Worm (Caenorhabditis elegans) whole organism, young adult: ENCODE measurements around the gene srh-293.

Source experiments
- F37B4.10 ChIP-seq: fragments of 200-800 bp; sonication (Bioruptor generic); IDR thresholded peaks from 2 replicates; pipeline ENCODE4 v1.3.6; 2022; ENCODE audit warnings: missing genetic modification characterization, missing compliant biosample characterization
- F49E8.2 ChIP-seq: sonication (generic microtip); optimal IDR thresholded peaks from 3 replicates; lab custom pipeline; 2017; ENCODE audit warnings: missing genetic modification characterization, mild to moderate bottlenecking, missing compliant biosample characterization, antibody characterized with exemption, moderate library complexity; ENCODE audit not compliant: insufficient read depth
- F52B5.7 ChIP-seq: sonication (generic microtip); optimal IDR thresholded peaks from 2 replicates; lab custom pipeline; 2016; ENCODE audit warnings: mild to moderate bottlenecking, missing genetic modification characterization, missing compliant biosample characterization
- K11D2.4 ChIP-seq: fragments of 200-800 bp; sonication (Bioruptor generic); IDR thresholded peaks from 2 replicates; pipeline ENCODE4 v1.3.6; 2022; ENCODE audit warnings: missing genetic modification reagents, missing genetic modification characterization, missing compliant biosample characterization
- K12H6.12 ChIP-seq: fragments of 200-800 bp; sonication (Bioruptor generic); optimal IDR thresholded peaks from 2 replicates; lab custom pipeline; 2018; ENCODE audit warnings: mild to moderate bottlenecking, missing genetic modification characterization, missing compliant biosample characterization
- T26A5.8 ChIP-seq: sonication (generic microtip); optimal IDR thresholded peaks from 2 replicates; lab custom pipeline; 2016; ENCODE audit warnings: missing genetic modification characterization, missing compliant biosample characterization
- Y56A3A.18 ChIP-seq: fragments of 200-800 bp; sonication (Bioruptor generic); IDR thresholded peaks from 2 replicates; pipeline ENCODE4 v1.3.6; 2022; ENCODE audit warnings: missing genetic modification reagents, missing genetic modification characterization, missing compliant biosample characterization
- Y79H2A.3 ChIP-seq: fragments of 200-800 bp; sonication (Bioruptor generic); conservative IDR thresholded peaks from 2 replicates; pipeline ENCODE4 v1.3.6; 2022; ENCODE audit warnings: missing genetic modification reagents, missing genetic modification characterization, missing compliant biosample characterization
- Y95B8A.8 ChIP-seq: fragments of 200-800 bp; sonication (Bioruptor generic); IDR thresholded peaks from 2 replicates; pipeline ENCODE4 v1.3.6; 2022; ENCODE audit warnings: missing genetic modification reagents, missing genetic modification characterization, missing compliant biosample characterization
- ama-1 ChIP-seq, 3 experiments: fragments of 150-350 bp in 1 of 3; sonication (generic microtip) in 2 of 3; optimal IDR thresholded peaks; 2 replicates each; lab custom pipeline; 2014 to 2018; ENCODE audit warnings: missing biosample characterization in 2 of 3, missing genetic modification characterization in 2 of 3, missing genetic modification reagents in 2 of 3
- aptf-3 ChIP-seq: fragments of 200-800 bp; sonication (Bioruptor generic); IDR thresholded peaks from 2 replicates; pipeline ENCODE4 v1.3.6; 2022; ENCODE audit warnings: missing genetic modification characterization, missing compliant biosample characterization
- attf-5 ChIP-seq: fragments of 200-800 bp; sonication (Bioruptor generic); optimal IDR thresholded peaks from 2 replicates; lab custom pipeline; 2018; ENCODE audit warnings: mild to moderate bottlenecking, missing genetic modification characterization, missing compliant biosample characterization
- ccch-3 ChIP-seq: fragments of 200-800 bp; sonication (Bioruptor generic); optimal IDR thresholded peaks from 2 replicates; lab custom pipeline; 2018; ENCODE audit warnings: mild to moderate bottlenecking, missing genetic modification characterization, missing compliant biosample characterization
- cebp-1 ChIP-seq, 2 experiments: fragments of 200-800 bp in 1 of 2; sonication (Bioruptor generic) in 1 of 2; sonication (generic microtip) in 1 of 2; IDR thresholded peaks in 1 of 2; optimal IDR thresholded peaks in 1 of 2; 2 replicates each; pipeline versions ENCODE4 v1.3.6 to Lab custom; 2017 to 2022; ENCODE audit warnings: missing compliant biosample characterization in 2 of 2, missing genetic modification characterization in 2 of 2, mild to moderate bottlenecking in 1 of 2, missing genetic modification reagents in 1 of 2, moderate library complexity in 1 of 2
- ceh-58 ChIP-seq: fragments of 200-800 bp; sonication (Bioruptor generic); IDR thresholded peaks from 2 replicates; pipeline ENCODE4 v1.3.6; 2022; ENCODE audit warnings: missing genetic modification characterization, missing compliant biosample characterization
- ceh-79 ChIP-seq: sonication (generic microtip); optimal IDR thresholded peaks from 2 replicates; lab custom pipeline; 2017; ENCODE audit warnings: mild to moderate bottlenecking, missing genetic modification characterization, missing compliant biosample characterization
- ceh-91 ChIP-seq: fragments of 200-800 bp; sonication (Bioruptor generic); IDR thresholded peaks from 2 replicates; pipeline ENCODE4 v1.3.6; 2022; ENCODE audit warnings: missing genetic modification reagents, missing genetic modification characterization, missing compliant biosample characterization
- die-1 ChIP-seq: sonication (generic microtip); optimal IDR thresholded peaks from 2 replicates; lab custom pipeline; 2016; ENCODE audit warnings: missing genotype, mild to moderate bottlenecking, missing genetic modification characterization, missing compliant biosample characterization
- egl-18 ChIP-seq: fragments of 200-800 bp; sonication (Bioruptor generic); IDR thresholded peaks from 2 replicates; pipeline ENCODE4 v1.3.6; 2022; ENCODE audit warnings: missing genetic modification reagents, missing genetic modification characterization, missing compliant biosample characterization
- gei-17 ChIP-seq: fragments of 200-800 bp; sonication (Bioruptor generic); optimal IDR thresholded peaks from 2 replicates; lab custom pipeline; 2018; ENCODE audit warnings: mild to moderate bottlenecking, missing genetic modification characterization, missing compliant biosample characterization
- him-1 ChIP-seq: sonication (generic microtip); optimal IDR thresholded peaks from 2 replicates; lab custom pipeline; 2016; ENCODE audit warnings: missing genotype, missing genetic modification reagents, missing genetic modification characterization, missing compliant biosample characterization
- lag-1 ChIP-seq: fragments of 200-800 bp; sonication (Bioruptor generic); IDR thresholded peaks from 2 replicates; pipeline ENCODE4 v1.3.6; 2022; ENCODE audit warnings: missing genetic modification reagents, missing genetic modification characterization, missing compliant biosample characterization
- let-526 ChIP-seq: fragments of 200-800 bp; sonication (Bioruptor generic); IDR thresholded peaks from 2 replicates; pipeline ENCODE4 v1.3.6; 2022; ENCODE audit warnings: missing genetic modification reagents, missing genetic modification characterization, missing compliant biosample characterization
- let-607 ChIP-seq, 2 experiments: fragments of 200-800 bp in 1 of 2; sonication (Bioruptor generic) in 1 of 2; sonication (generic microtip) in 1 of 2; optimal IDR thresholded peaks; 2 replicates each; lab custom pipeline; 2016 to 2018; ENCODE audit warnings: mild to moderate bottlenecking in 2 of 2, missing compliant biosample characterization in 2 of 2, missing genetic modification characterization in 2 of 2, moderate library complexity in 2 of 2, missing genotype in 1 of 2
- lin-35 ChIP-seq, 3 experiments: fragments of 150-350 bp in 2 of 3; sonication (generic microtip) in 1 of 3; optimal IDR thresholded peaks; 2 replicates each; lab custom pipeline; 2014 to 2018; ENCODE audit warnings: missing biosample characterization in 3 of 3, missing genetic modification characterization in 3 of 3, missing genetic modification reagents in 3 of 3
- lir-1 ChIP-seq: fragments of 200-800 bp; sonication (Bioruptor generic); conservative IDR thresholded peaks from 2 replicates; pipeline ENCODE4 v1.3.6; 2022; ENCODE audit warnings: missing genetic modification reagents, missing genetic modification characterization, missing compliant biosample characterization
- madf-10 ChIP-seq: sonication (generic microtip); optimal IDR thresholded peaks from 2 replicates; lab custom pipeline; 2016; ENCODE audit warnings: mild to moderate bottlenecking, missing genetic modification characterization, missing compliant biosample characterization
- madf-8 ChIP-seq: fragments of 200-800 bp; sonication (Bioruptor generic); conservative IDR thresholded peaks from 2 replicates; pipeline ENCODE4 v1.3.6; 2022; ENCODE audit warnings: missing genetic modification reagents, missing genetic modification characterization, missing compliant biosample characterization
- mes-4 ChIP-seq: sonication (generic microtip); optimal IDR thresholded peaks from 2 replicates; lab custom pipeline; 2016; ENCODE audit warnings: missing genotype, missing genetic modification characterization, missing compliant biosample characterization
- nfya-2 ChIP-seq: fragments of 200-800 bp; sonication (Bioruptor generic); IDR thresholded peaks from 2 replicates; pipeline ENCODE4 v1.3.6; 2022; ENCODE audit warnings: missing genetic modification reagents, missing genetic modification characterization, missing compliant biosample characterization
- nhr-179 ChIP-seq: sonication (generic microtip); optimal IDR thresholded peaks from 2 replicates; lab custom pipeline; 2016; ENCODE audit warnings: mild to moderate bottlenecking, missing genetic modification characterization, missing compliant biosample characterization
- nhr-90 ChIP-seq: sonication (generic microtip); optimal IDR thresholded peaks from 2 replicates; lab custom pipeline; 2016; ENCODE audit warnings: missing genotype, mild to moderate bottlenecking, missing genetic modification characterization, missing compliant biosample characterization
- rcor-1 ChIP-seq: fragments of 200-800 bp; sonication (Bioruptor generic); IDR thresholded peaks from 2 replicates; pipeline ENCODE4 v1.3.6; 2022; ENCODE audit warnings: missing genetic modification reagents, missing genetic modification characterization, missing compliant biosample characterization
- rpc-1 ChIP-seq, 2 experiments: fragments of 150-350 bp in 1 of 2; sonication (generic microtip) in 1 of 2; optimal IDR thresholded peaks; 2 replicates each; lab custom pipeline; 2014 to 2018; ENCODE audit warnings: missing biosample characterization in 1 of 2, missing genetic modification characterization in 1 of 2, missing genetic modification reagents in 1 of 2, missing genotype in 1 of 2
- sdz-38 ChIP-seq: sonication (generic microtip); optimal IDR thresholded peaks from 2 replicates; lab custom pipeline; 2016; ENCODE audit warnings: missing genotype, missing genetic modification characterization, missing compliant biosample characterization
- snpc-1.1 ChIP-seq: sonication (generic microtip); optimal IDR thresholded peaks from 2 replicates; lab custom pipeline; 2017; ENCODE audit warnings: missing genetic modification characterization, mild to moderate bottlenecking, missing compliant biosample characterization, antibody characterized with exemption, moderate library complexity, missing genotype, missing genetic modification reagents; ENCODE audit not compliant: insufficient read depth
- snpc-3.4 ChIP-seq: sonication (generic microtip); optimal IDR thresholded peaks from 2 replicates; lab custom pipeline; 2017; ENCODE audit warnings: missing genetic modification characterization, mild to moderate bottlenecking, missing compliant biosample characterization, antibody characterized with exemption, moderate library complexity, missing genotype, missing genetic modification reagents
- snpc-4 ChIP-seq, 5 experiments: fragments of 150-350 bp in 1 of 5; sonication (generic microtip) in 4 of 5; optimal IDR thresholded peaks; 2 replicates each; lab custom pipeline; 2014 to 2018; ENCODE audit warnings: missing genetic modification characterization in 5 of 5, missing biosample characterization in 3 of 5, antibody characterized with exemption in 2 of 5, mild to moderate bottlenecking in 2 of 5, missing compliant biosample characterization in 2 of 5, missing genotype in 2 of 5, moderate library complexity in 2 of 5, missing genetic modification reagents in 1 of 5
- somi-1 ChIP-seq: fragments of 200-800 bp; sonication (Bioruptor generic); optimal IDR thresholded peaks from 2 replicates; lab custom pipeline; 2018; ENCODE audit warnings: mild to moderate bottlenecking, missing genetic modification characterization, missing compliant biosample characterization
- tbp1 ChIP-seq: fragments of 200-800 bp; sonication (Bioruptor generic); optimal IDR thresholded peaks from 2 replicates; lab custom pipeline; 2018; ENCODE audit warnings: mild to moderate bottlenecking, missing genetic modification characterization, missing compliant biosample characterization
- ztf-28 ChIP-seq: fragments of 200-800 bp; sonication (Bioruptor generic); IDR thresholded peaks from 2 replicates; pipeline ENCODE4 v1.3.6; 2022; ENCODE audit warnings: missing genetic modification reagents, missing genetic modification characterization, missing compliant biosample characterization

srh-293 gene

DNA sequence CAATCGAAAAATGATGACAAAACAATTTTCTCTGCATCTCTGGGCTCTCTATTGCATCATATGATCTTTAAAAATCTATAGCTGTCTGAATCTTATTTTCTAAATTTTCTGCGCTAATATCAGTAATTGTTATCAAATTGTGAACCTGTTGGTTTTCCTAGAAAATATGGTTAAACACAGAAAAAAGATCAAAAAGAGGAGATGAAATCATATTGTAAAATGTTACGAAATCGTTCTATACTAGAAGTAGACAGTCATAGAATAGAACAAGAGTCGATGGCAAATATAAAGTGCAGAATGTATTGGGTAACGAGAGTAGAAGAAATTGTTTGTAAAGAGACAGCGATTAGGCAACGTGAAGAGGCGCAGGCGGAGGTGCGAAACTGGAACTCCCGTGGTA is 14.8 kb downstream of the srh-293 start (continued):
- TF ChIP-seq aptf-3 (GFP tag; lab: Robert Waterston, UW) (no peak), snpc-4 (GFP tag; optimal IDR thresholded peaks at IDR 0.05; lab: Kevin White, UChicago) (no peak), snpc-4 (tag; optimal IDR thresholded peaks at IDR 0.05; lab: Kevin White, UChicago) (peak in 1 of 4 experiments; percentile 11), rpc-1 (optimal IDR thresholded peaks at IDR 0.05; lab: Kevin White, UChicago) (no peak), rpc-1 (tag; optimal IDR thresholded peaks at IDR 0.05; lab: Kevin White, UChicago) (no peak)

ce11 chrV:15884698-15885097 is 18.8 kb downstream of the srh-293 start, which contains the start of gene oac-42:
Gene oac-42, minus strand, starts transcription at chrV:15884798.
- TF ChIP-seq gei-17 (GFP tag; lab: Kevin White, UChicago) (no peak), ama-1 (optimal IDR thresholded peaks at IDR 0.05; lab: Kevin White, UChicago) (no peak), ama-1 (GFP tag; optimal IDR thresholded peaks at IDR 0.05; lab: Kevin White, UChicago) (no peak), mes-4 (tag; lab: Kevin White, UChicago) (no peak), sdz-38 (tag; lab: Kevin White, UChicago) (no peak), nhr-90 (no peak), let-607 (tag; optimal IDR thresholded peaks at IDR 0.05; lab: Kevin White, UChicago) (no peak), T26A5.8 (tag; lab: Kevin White, UChicago) (no peak), Y95B8A.8 (GFP tag; lab: Robert Waterston, UW) (no peak), let-526 (GFP tag; lab: Robert Waterston, UW) (no peak), F37B4.10 (no peak), ztf-28 (GFP tag; lab: Robert Waterston, UW) (no peak), snpc-3.4 (tag; lab: Kevin White, UChicago) (no peak), somi-1 (GFP tag; lab: Kevin White, UChicago) (no peak), madf-10 (no peak), die-1 (tag; lab: Kevin White, UChicago) (no peak)

DNA sequence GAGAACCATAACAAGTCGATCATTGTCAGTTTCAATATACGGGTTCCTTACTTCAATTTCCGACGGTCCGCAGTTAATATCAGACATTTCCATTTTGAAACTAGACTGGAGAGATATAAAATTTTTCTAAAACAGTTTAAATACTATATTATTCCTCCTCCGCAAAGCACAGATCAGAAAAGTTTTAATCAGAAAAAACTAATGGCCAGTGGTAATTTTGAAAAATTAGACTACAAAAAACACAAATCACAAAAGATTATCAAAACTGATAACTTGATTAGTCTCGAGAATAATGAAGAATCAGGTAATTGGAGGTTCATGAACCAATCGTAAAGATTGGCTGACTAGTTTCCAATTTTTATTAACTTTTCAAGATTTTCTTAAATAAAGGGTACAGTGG is 20.0 kb downstream of the srh-293 start, which contains the start of gene T06C12.9:
Gene T06C12.9, minus strand, starts transcription at position 101 of the 400 bp plus-strand sequence.
- no peak for TF ChIP-seq ccch-3 (GFP tag; lab: Kevin White, UChicago)
- TF ChIP-seq lin-35 (GFP tag; optimal IDR thresholded peaks at IDR 0.05; lab: Kevin White, UChicago): no peak
- no peak for TF ChIP-seq ceh-58
- no peak for TF ChIP-seq Y56A3A.18 (GFP tag; lab: Robert Waterston, UW)
- TF ChIP-seq aptf-3 (GFP tag; lab: Robert Waterston, UW): no peak
- no peak for TF ChIP-seq madf-8 (GFP tag; lab: Robert Waterston, UW)
- TF ChIP-seq lir-1 (GFP tag; lab: Robert Waterston, UW): no peak
- no peak for TF ChIP-seq nhr-90
- no peak for TF ChIP-seq K12H6.12 (tag; lab: Kevin White, UChicago)
- no peak for TF ChIP-seq T26A5.8 (tag; lab: Kevin White, UChicago)
- TF ChIP-seq rcor-1: no peak

DNA sequence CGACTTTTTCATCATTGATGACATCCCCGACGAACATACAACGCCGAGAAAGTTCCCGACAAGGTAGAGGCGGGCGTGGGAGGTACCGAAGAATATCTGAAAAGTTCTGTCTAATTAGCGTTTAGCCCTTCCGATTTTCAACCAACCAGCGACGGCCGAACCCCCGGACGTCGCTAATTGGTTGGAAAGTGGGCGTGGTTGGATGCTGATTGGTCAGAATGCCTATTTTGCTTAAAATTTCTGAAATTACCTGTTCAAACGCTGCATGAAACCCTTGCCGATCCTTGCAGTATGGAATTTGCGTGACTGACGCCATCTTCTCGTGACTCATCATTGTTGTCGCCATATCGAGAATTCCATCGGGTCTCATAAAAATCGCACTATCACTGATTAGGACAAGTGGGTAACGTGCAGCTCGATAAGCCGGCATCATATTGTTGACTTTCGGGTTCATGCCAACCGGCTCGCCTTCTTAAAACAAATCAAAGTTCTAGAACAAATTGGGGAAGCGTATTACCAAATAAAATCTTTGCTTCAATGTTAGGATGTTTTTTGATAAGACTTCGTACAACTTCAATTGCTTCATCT is 21.9 kb downstream of the srh-293 start:
- no peak for TF ChIP-seq nfya-2 (GFP tag; lab: Robert Waterston, UW)
- no peak for TF ChIP-seq egl-18 (GFP tag; lab: Robert Waterston, UW)
- TF ChIP-seq F52B5.7 (tag; lab: Kevin White, UChicago): no peak
- no peak for TF ChIP-seq K11D2.4 (GFP tag; lab: Robert Waterston, UW)
- TF ChIP-seq nhr-179 (tag; lab: Kevin White, UChicago): no peak
- no peak for TF ChIP-seq lag-1 (GFP tag; lab: Robert Waterston, UW)
- TF ChIP-seq Y79H2A.3: no peak
- no peak for TF ChIP-seq ceh-79 (tag; lab: Kevin White, UChicago)
- TF ChIP-seq snpc-1.1: no peak
- no peak for TF ChIP-seq ceh-91 (GFP tag; lab: Robert Waterston, UW)
- TF ChIP-seq him-1 (tag; lab: Kevin White, UChicago): no peak
- no peak for TF ChIP-seq ceh-58
- no peak for TF ChIP-seq attf-5 (GFP tag; lab: Kevin White, UChicago)
- no peak for TF ChIP-seq tbp1 (GFP tag; lab: Kevin White, UChicago)
- TF ChIP-seq F49E8.2 (tag; lab: Kevin White, UChicago): no peak
- no peak for TF ChIP-seq cebp-1 (GFP tag; IDR thresholded peaks at IDR 0.05; lab: Robert Waterston, UW)
- peak; percentile 21 for TF ChIP-seq cebp-1 (tag; optimal IDR thresholded peaks at IDR 0.05; lab: Kevin White, UChicago)
